Fruit fly (Drosophila melanogaster): Measurements from ENCODE around the gene MED27.
A peak's percentile ranks its signal among the peaks of the same experiment; 100 is the strongest.

MED27 gene

dm6 chr3R:5659829-5660197 is 4.9 kb downstream of the MED27 start, which contains the start of gene CG2182:
TSS of gene CG2182 (minus strand) at chr3R:5659912.
- TF ChIP-seq CG17801 (GFP tag; optimal IDR thresholded peaks at IDR 0.05; ENCODE audit: partially characterized antibody): no peak

- no peak for TF ChIP-seq CG17801 (GFP tag; optimal IDR thresholded peaks at IDR 0.05; ENCODE audit: partially characterized antibody)
Observed at dm6 chr3R:5660198-5660893, 5.4 kb downstream of the MED27 start, which contains the start of gene Wdr33. TSS of gene Wdr33 (plus strand) at chr3R:5660635.

- TF ChIP-seq CG17801 (GFP tag; optimal IDR thresholded peaks at IDR 0.05; ENCODE audit: partially characterized antibody): peak; percentile 88
Observed at dm6 chr3R:5668928-5669739, 14.2 kb downstream of the MED27 start, which contains the start of the genes Xe7 and Atg17. TSS of gene Xe7 (minus strand) at chr3R:5669334. TSS of gene Atg17 (plus strand) at chr3R:5669713.

dm6 chr3R:5669740-5670659 is 15.1 kb downstream of the MED27 start:
- no peak for TF ChIP-seq CG17801 (GFP tag; optimal IDR thresholded peaks at IDR 0.05; ENCODE audit: partially characterized antibody)

dm6 chr3R:5670660-5671264 is 15.8 kb downstream of the MED27 start:
- peak; percentile 30 for TF ChIP-seq CG17801 (GFP tag; optimal IDR thresholded peaks at IDR 0.05; ENCODE audit: partially characterized antibody)

dm6 chr3R:5671265-5671663 is 16.3 kb downstream of the MED27 start:
- TF ChIP-seq CG17801 (GFP tag; optimal IDR thresholded peaks at IDR 0.05; ENCODE audit: partially characterized antibody): no peak

dm6 chr3R:5671795-5672657 is 17.1 kb downstream of the MED27 start:
- no peak for TF ChIP-seq CG17801 (GFP tag; optimal IDR thresholded peaks at IDR 0.05; ENCODE audit: partially characterized antibody)

- peak; percentile 62 for TF ChIP-seq CG17801 (GFP tag; optimal IDR thresholded peaks at IDR 0.05; ENCODE audit: partially characterized antibody)
Observed at dm6 chr3R:5672658-5673217, 17.8 kb downstream of the MED27 start.

dm6 chr3R:5682238-5682637 is 27.3 kb downstream of the MED27 start:
- TF ChIP-seq CG17801 (GFP tag; optimal IDR thresholded peaks at IDR 0.05; ENCODE audit: partially characterized antibody): no peak

dm6 chr3R:5682921-5683748 is 28.2 kb downstream of the MED27 start:
- TF ChIP-seq CG17801 (GFP tag; optimal IDR thresholded peaks at IDR 0.05; ENCODE audit: partially characterized antibody): no peak

dm6 chr3R:5684550-5685118 is 29.7 kb downstream of the MED27 start:
- no peak for TF ChIP-seq CG17801 (GFP tag; optimal IDR thresholded peaks at IDR 0.05; ENCODE audit: partially characterized antibody)
